Fruit fly (Drosophila melanogaster) whole organism, embryonic: Measurements from ENCODE around the gene CG17959.
A peak's percentile ranks its signal among the peaks of the same experiment; 100 is the strongest.

Experiments used
- Abd-B ChIP-seq: fragments of 200-800 bp; sonication (Bioruptor generic); optimal IDR thresholded peaks from 2 replicates; lab custom pipeline; 2018; ENCODE audit warnings: missing biosample characterization, mild to moderate bottlenecking, missing genetic modification characterization, moderate library complexity
- Ada2b ChIP-seq: fragments of 200-800 bp; sonication (Bioruptor generic); IDR thresholded peaks from 2 replicates; pipeline ENCODE4 v1.3.6; 2022; ENCODE audit warnings: missing biosample characterization, missing genetic modification characterization
- Atf3 ChIP-seq: fragments of 200-800 bp; sonication (Bioruptor generic); optimal IDR thresholded peaks from 3 replicates; lab custom pipeline; 2016; ENCODE audit warnings: missing biosample characterization, missing genetic modification characterization
- Bgb ChIP-seq: fragments of 200-800 bp; sonication (Bioruptor generic); IDR thresholded peaks from 2 replicates; pipeline ENCODE4 v1.3.6; 2022; ENCODE audit warnings: missing biosample characterization, missing genetic modification characterization; ENCODE audit not compliant: partially characterized antibody
- CG10431 ChIP-seq: fragments of 200-800 bp; sonication (Bioruptor generic); optimal IDR thresholded peaks from 3 replicates; lab custom pipeline; 2018; ENCODE audit warnings: missing biosample characterization, mild to moderate bottlenecking, missing genetic modification characterization
- CG10565 ChIP-seq: fragments of 200-800 bp; sonication (Bioruptor generic); optimal IDR thresholded peaks from 3 replicates; lab custom pipeline; 2016; ENCODE audit warnings: missing biosample characterization, mild to moderate bottlenecking, missing genetic modification characterization
- CG11247 ChIP-seq: fragments of 200-800 bp; sonication (Bioruptor generic); IDR thresholded peaks from 2 replicates; pipeline ENCODE4 v1.3.6; 2022; ENCODE audit warnings: missing biosample characterization, missing genetic modification characterization
- CG11695 ChIP-seq: fragments of 200-800 bp; sonication (Bioruptor generic); IDR thresholded peaks from 3 replicates; pipeline ENCODE4 v1.3.6; 2022; ENCODE audit warnings: missing biosample characterization, missing genetic modification characterization
- CG12155 ChIP-seq: fragments of 200-800 bp; sonication (Bioruptor generic); optimal IDR thresholded peaks from 3 replicates; lab custom pipeline; 2016; ENCODE audit warnings: missing biosample characterization, missing genetic modification characterization
- CG12659 ChIP-seq: fragments of 200-800 bp; sonication (Bioruptor generic); optimal IDR thresholded peaks from 3 replicates; lab custom pipeline; 2017; ENCODE audit warnings: mild to moderate bottlenecking, missing biosample characterization, missing genetic modification reagents, missing genetic modification characterization
- CG15601 ChIP-seq: fragments of 200-800 bp; sonication (Bioruptor generic); optimal IDR thresholded peaks from 3 replicates; lab custom pipeline; 2019; ENCODE audit warnings: missing biosample characterization, mild to moderate bottlenecking, missing genetic modification characterization, moderate library complexity
- CG1603 ChIP-seq: fragments of 200-800 bp; sonication (Bioruptor generic); optimal IDR thresholded peaks from 2 replicates; lab custom pipeline; 2019; ENCODE audit warnings: missing biosample characterization, mild to moderate bottlenecking, missing genetic modification characterization, moderate library complexity
- CG2678 ChIP-seq: fragments of 200-800 bp; sonication (Bioruptor generic); optimal IDR thresholded peaks from 3 replicates; lab custom pipeline; 2019; ENCODE audit warnings: missing biosample characterization, mild to moderate bottlenecking, missing genetic modification characterization, moderate library complexity
- CG31388 ChIP-seq: fragments of 200-800 bp; sonication (Bioruptor generic); optimal IDR thresholded peaks from 2 replicates; lab custom pipeline; 2016; ENCODE audit warnings: missing biosample characterization, missing genetic modification characterization
- CG33213 ChIP-seq: fragments of 200-800 bp; sonication (Bioruptor generic); optimal IDR thresholded peaks from 3 replicates; lab custom pipeline; 2016; ENCODE audit warnings: missing biosample characterization, missing genetic modification characterization
- CG3726 ChIP-seq: fragments of 200-800 bp; sonication (Bioruptor generic); IDR thresholded peaks from 3 replicates; pipeline ENCODE4, ENCODE4 v1.3.6; 2022; ENCODE audit warnings: missing biosample characterization, missing genetic modification characterization
- CG4424 ChIP-seq: fragments of 200-800 bp; sonication (Bioruptor generic); optimal IDR thresholded peaks from 3 replicates; lab custom pipeline; 2016; ENCODE audit warnings: missing biosample characterization, missing genetic modification characterization
- CG4707 ChIP-seq: fragments of 200-800 bp; sonication (Bioruptor generic); optimal IDR thresholded peaks from 2 replicates; lab custom pipeline; 2018; ENCODE audit warnings: missing biosample characterization, mild to moderate bottlenecking, missing genetic modification characterization, moderate library complexity
- CG6272 ChIP-seq: fragments of 200-800 bp; sonication (Bioruptor generic); IDR thresholded peaks from 2 replicates; pipeline ENCODE4 v1.3.6; 2022; ENCODE audit warnings: missing biosample characterization, missing genetic modification characterization
- CG8089 ChIP-seq: fragments of 200-800 bp; sonication (Bioruptor generic); optimal IDR thresholded peaks from 3 replicates; lab custom pipeline; 2016; ENCODE audit warnings: missing biosample characterization, missing genetic modification characterization
- CG9876 ChIP-seq: fragments of 200-800 bp; sonication (Bioruptor generic); optimal IDR thresholded peaks from 2 replicates; lab custom pipeline; 2016; ENCODE audit warnings: missing biosample characterization, missing genetic modification characterization
- Camta ChIP-seq: fragments of 200-800 bp; sonication (Bioruptor generic); optimal IDR thresholded peaks from 2 replicates; lab custom pipeline; 2016; ENCODE audit warnings: missing biosample characterization, missing genetic modification characterization
- E2f1 ChIP-seq: fragments of 200-800 bp; sonication (Bioruptor generic); IDR thresholded peaks from 2 replicates; pipeline ENCODE4 v1.3.6; 2022; ENCODE audit warnings: missing biosample characterization, missing genetic modification characterization
- HHEX ChIP-seq: fragments of 200-800 bp; sonication (Bioruptor generic); optimal IDR thresholded peaks from 3 replicates; lab custom pipeline; 2017; ENCODE audit warnings: missing biosample characterization, mild to moderate bottlenecking, missing genetic modification characterization, missing genetic modification reagents
- Lhr ChIP-seq: fragments of 200-800 bp; sonication (Bioruptor generic); optimal IDR thresholded peaks from 3 replicates; lab custom pipeline; 2017; ENCODE audit warnings: mild to moderate bottlenecking, missing biosample characterization, missing genetic modification reagents, missing genetic modification characterization
- Optix ChIP-seq: fragments of 200-800 bp; sonication (Bioruptor generic); IDR thresholded peaks from 3 replicates; pipeline ENCODE4 v1.3.6; 2022; ENCODE audit warnings: missing biosample characterization, missing genetic modification characterization
- Ptx1 ChIP-seq: fragments of 200-800 bp; sonication (Bioruptor generic); IDR thresholded peaks from 2 replicates; pipeline ENCODE4 v1.3.6; 2022; ENCODE audit warnings: missing biosample characterization, missing genetic modification characterization
- Ravus ChIP-seq: fragments of 200-800 bp; sonication (Bioruptor generic); IDR thresholded peaks from 2 replicates; pipeline ENCODE4 v1.3.6; 2022; ENCODE audit warnings: missing biosample characterization, missing genetic modification characterization
- Ssrp ChIP-seq: fragments of 200-800 bp; sonication (Bioruptor generic); optimal IDR thresholded peaks from 2 replicates; lab custom pipeline; 2018; ENCODE audit warnings: missing biosample characterization, mild to moderate bottlenecking, missing genetic modification characterization, moderate library complexity
- Taf1 ChIP-seq: fragments of 200-800 bp; sonication (Bioruptor generic); IDR thresholded peaks from 2 replicates; pipeline ENCODE4 v1.3.6; 2022; ENCODE audit warnings: missing biosample characterization, missing genetic modification characterization
- Trl ChIP-seq, 3 experiments: fragments of >200 bp in 2 of 3; fragments of 200-800 bp in 1 of 3; sonication (Bioruptor generic) in 1 of 3; optimal IDR thresholded peaks; 2 replicates in 1 of 3; 3 replicates in 2 of 3; lab custom pipeline; 2016 to 2017; ENCODE audit warnings: missing biosample characterization in 1 of 3, missing genetic modification characterization in 1 of 3
- Vsx1 ChIP-seq: fragments of 200-800 bp; sonication (Bioruptor generic); optimal IDR thresholded peaks from 2 replicates; lab custom pipeline; 2017; ENCODE audit warnings: missing biosample characterization, mild to moderate bottlenecking, missing genetic modification characterization, missing genetic modification reagents
- Xbp1 ChIP-seq: fragments of 200-800 bp; sonication (Bioruptor generic); optimal IDR thresholded peaks from 3 replicates; lab custom pipeline; 2016; ENCODE audit warnings: missing biosample characterization, mild to moderate bottlenecking, missing genetic modification characterization
- ab ChIP-seq: fragments of 200-800 bp; sonication (Bioruptor generic); optimal IDR thresholded peaks from 2 replicates; lab custom pipeline; 2016; ENCODE audit warnings: missing biosample characterization, missing genetic modification characterization
- ap ChIP-seq: fragments of 200-800 bp; sonication (Bioruptor generic); IDR thresholded peaks from 2 replicates; pipeline ENCODE4 v1.3.6; 2022; ENCODE audit warnings: missing biosample characterization, missing genetic modification characterization
- crp ChIP-seq, 2 experiments: fragments of 200-800 bp; sonication (Bioruptor generic); optimal IDR thresholded peaks; 2 replicates in 1 of 2; 3 replicates in 1 of 2; lab custom pipeline; 2017; ENCODE audit warnings: missing biosample characterization in 2 of 2, missing genetic modification characterization in 2 of 2, mild to moderate bottlenecking in 1 of 2, moderate library complexity in 1 of 2
- dm ChIP-seq: fragments of 200-800 bp; sonication (Bioruptor generic); optimal IDR thresholded peaks from 3 replicates; lab custom pipeline; 2016; ENCODE audit warnings: missing biosample characterization, missing genetic modification characterization
- emc ChIP-seq: fragments of 200-800 bp; sonication (Bioruptor generic); optimal IDR thresholded peaks from 2 replicates; lab custom pipeline; 2016; ENCODE audit warnings: missing biosample characterization, missing genetic modification characterization
- ewg ChIP-seq: fragments of 200-800 bp; sonication (Bioruptor generic); optimal IDR thresholded peaks from 3 replicates; lab custom pipeline; 2017; ENCODE audit warnings: mild to moderate bottlenecking, missing biosample characterization, missing genetic modification reagents, missing genetic modification characterization
- exex ChIP-seq: fragments of 200-800 bp; sonication (Bioruptor generic); optimal IDR thresholded peaks from 4 replicates; lab custom pipeline; 2018; ENCODE audit warnings: missing biosample characterization, mild to moderate bottlenecking, missing genetic modification characterization, moderate library complexity
- h ChIP-seq: fragments of >200 bp; optimal IDR thresholded peaks from 2 replicates; lab custom pipeline; 2017
- klu ChIP-seq: fragments of 200-800 bp; sonication (Bioruptor generic); IDR thresholded peaks from 2 replicates; pipeline ENCODE4 v1.3.6; 2022; ENCODE audit warnings: missing biosample characterization, missing genetic modification characterization
- lab ChIP-seq: fragments of 200-800 bp; sonication (Bioruptor generic); optimal IDR thresholded peaks from 3 replicates; lab custom pipeline; 2017; ENCODE audit warnings: missing biosample characterization, missing genetic modification characterization, mild to moderate bottlenecking, moderate library complexity, missing genetic modification reagents
- lmd ChIP-seq: fragments of 200-800 bp; sonication (Bioruptor generic); IDR thresholded peaks from 2 replicates; pipeline ENCODE4 v1.3.6; 2022; ENCODE audit warnings: missing biosample characterization, missing genetic modification characterization
- lola ChIP-seq, 3 experiments: fragments of >200 bp in 2 of 3; fragments of 200-800 bp in 1 of 3; sonication (Bioruptor generic) in 1 of 3; optimal IDR thresholded peaks; 2 replicates each; lab custom pipeline; 2017 to 2019; ENCODE audit warnings: missing biosample characterization in 3 of 3, missing genetic modification characterization in 3 of 3, mild to moderate bottlenecking in 1 of 3, moderate library complexity in 1 of 3
- onecut ChIP-seq: fragments of 200-800 bp; sonication (Bioruptor generic); IDR thresholded peaks from 2 replicates; pipeline ENCODE4 v1.3.6; 2022; ENCODE audit warnings: missing biosample characterization, missing genetic modification characterization
- org-1 ChIP-seq: fragments of 200-800 bp; sonication (Bioruptor generic); optimal IDR thresholded peaks from 2 replicates; lab custom pipeline; 2017; ENCODE audit warnings: missing biosample characterization, missing genetic modification characterization
- sd ChIP-seq: fragments of 200-800 bp; sonication (Bioruptor generic); optimal IDR thresholded peaks from 3 replicates; lab custom pipeline; 2018; ENCODE audit warnings: missing biosample characterization, mild to moderate bottlenecking, missing genetic modification characterization, moderate library complexity
- sisA ChIP-seq: fragments of 200-800 bp; sonication (Bioruptor generic); IDR thresholded peaks from 2 replicates; pipeline ENCODE4 v1.3.6; 2022; ENCODE audit warnings: missing biosample characterization, missing genetic modification characterization
- toy ChIP-seq: fragments of 200-800 bp; sonication (Bioruptor generic); IDR thresholded peaks from 2 replicates; pipeline ENCODE4 v1.3.6; 2022; ENCODE audit warnings: missing biosample characterization, missing genetic modification characterization
- trh ChIP-seq: fragments of 200-800 bp; sonication (Bioruptor generic); optimal IDR thresholded peaks from 2 replicates; lab custom pipeline; 2016; ENCODE audit warnings: missing biosample characterization, missing genetic modification characterization

CG17959 gene

DNA sequence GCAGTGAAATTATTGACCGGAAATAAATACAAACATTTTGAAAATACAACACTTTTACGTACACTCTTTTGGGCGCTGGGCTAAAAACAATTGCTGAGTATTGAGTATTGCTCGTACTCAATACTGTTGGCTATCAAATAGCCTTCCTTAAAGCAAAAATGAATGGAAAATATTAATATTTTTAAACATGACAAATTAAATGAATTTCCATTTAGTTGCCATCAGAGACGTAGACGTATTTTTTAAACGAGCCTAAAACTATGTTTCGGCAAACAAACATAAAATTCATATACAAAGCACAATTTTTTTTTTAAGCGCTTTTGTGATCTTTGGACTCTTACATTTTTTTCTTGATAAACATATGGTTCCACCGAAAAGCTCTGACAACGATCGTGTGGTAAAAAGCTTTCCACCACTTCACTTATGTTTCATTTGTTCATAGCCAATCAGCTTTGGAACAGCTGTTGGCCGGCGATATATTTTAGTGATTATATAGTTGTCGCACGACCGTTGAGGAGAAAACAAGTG lies 715 bp downstream of the CG17959 start, which contains the start of gene CG3603 (continued):
- TF ChIP-seq HHEX (peak; percentile 56), emc (no peak), Xbp1 (GFP tag; lab: Kevin White, UChicago) (no peak), CG4707 (GFP tag; lab: Kevin White, UChicago) (no peak), sisA (GFP tag; lab: Robert Waterston, UW) (no peak), ewg (GFP tag; lab: Kevin White, UChicago) (no peak), CG12155 (GFP tag; lab: Kevin White, UChicago) (no peak), Ssrp (tag; lab: Kevin White, UChicago) (no peak), CG11247 (GFP tag; lab: Robert Waterston, UW) (no peak), CG11695 (GFP tag; lab: Robert Waterston, UW) (no peak), org-1 (GFP tag; lab: Kevin White, UChicago) (no peak), Taf1 (no peak), CG33213 (no peak), CG10431 (GFP tag; lab: Kevin White, UChicago) (no peak), Ravus (GFP tag; lab: Robert Waterston, UW) (no peak), trh (GFP tag; lab: Kevin White, UChicago) (no peak), Bgb (GFP tag; lab: Robert Waterston, UW) (no peak; the same call in 1 of the 2 replicates), Vsx1 (GFP tag; lab: Kevin White, UChicago) (peak; percentile 33), CG2678 (tag; lab: Kevin White, UChicago) (no peak), CG31388 (no peak), Abd-B (GFP tag; lab: Kevin White, UChicago) (no peak), ab (GFP tag; lab: Kevin White, UChicago) (no peak), Optix (no peak), sd (tag; lab: Kevin White, UChicago) (no peak), CG1603 (no peak), lola (GFP tag; optimal IDR thresholded peaks at IDR 0.05; lab: Kevin White, UChicago) (no peak), onecut (GFP tag; lab: Robert Waterston, UW) (no peak), crp (GFP tag; optimal IDR thresholded peaks at IDR 0.05; lab: Kevin White, UChicago) (peak in 1 of 2 experiments; percentile 80), Trl (optimal IDR thresholded peaks at IDR 0.05; lab: Kevin White, UChicago) (no peak), Trl (GFP tag; optimal IDR thresholded peaks at IDR 0.05; lab: Kevin White, UChicago) (no peak), dm (no peak), CG15601 (peak; percentile 16), E2f1 (no peak), CG10565 (GFP tag; lab: Kevin White, UChicago) (no peak), h (lab: Kevin White, UChicago) (no peak), lmd (GFP tag; lab: Robert Waterston, UW) (no peak), CG12659 (GFP tag; lab: Kevin White, UChicago) (peak; percentile 7), CG9876 (GFP tag; lab: Kevin White, UChicago) (no peak), CG4424 (GFP tag; lab: Kevin White, UChicago) (no peak), Lhr (no peak), exex (tag; lab: Kevin White, UChicago) (peak; percentile 9), Ptx1 (GFP tag; lab: Robert Waterston, UW) (no peak), Ada2b (GFP tag; lab: Robert Waterston, UW) (no peak), Camta (GFP tag; lab: Kevin White, UChicago) (no peak), Atf3 (no peak), klu (GFP tag; lab: Robert Waterston, UW) (no peak), toy (GFP tag; lab: Robert Waterston, UW) (no peak), CG8089 (GFP tag; lab: Kevin White, UChicago) (no peak), CG6272 (GFP tag; lab: Robert Waterston, UW) (no peak), ap (GFP tag; lab: Robert Waterston, UW) (no peak), CG3726 (no peak), lab (GFP tag; lab: Kevin White, UChicago) (peak; percentile 37)
